Fruit fly (Drosophila melanogaster) whole organism, embryonic: Measurements from ENCODE around the gene Pcd.
A peak's percentile ranks its signal among the peaks of the same experiment; 100 is the strongest.

Experiments used
- Atf6 ChIP-seq: fragments of 200-800 bp; sonication (Bioruptor generic); IDR thresholded peaks from 2 replicates; pipeline ENCODE4 v1.3.6; 2022; ENCODE audit warnings: missing biosample characterization, missing genetic modification characterization
- Bgb ChIP-seq: fragments of 200-800 bp; sonication (Bioruptor generic); IDR thresholded peaks from 2 replicates; pipeline ENCODE4 v1.3.6; 2022; ENCODE audit warnings: missing biosample characterization, missing genetic modification characterization; ENCODE audit not compliant: partially characterized antibody
- CG10366 ChIP-seq: fragments of 200-800 bp; sonication (Bioruptor generic); IDR thresholded peaks from 2 replicates; pipeline ENCODE4 v1.3.6; 2022; ENCODE audit warnings: missing biosample characterization, missing genetic modification characterization
- CG10959 ChIP-seq: fragments of 200-800 bp; sonication (Bioruptor generic); IDR thresholded peaks from 2 replicates; pipeline ENCODE4 v1.3.6; 2022; ENCODE audit warnings: missing biosample characterization, missing genetic modification characterization
- CG11504 ChIP-seq: fragments of 200-800 bp; sonication (Bioruptor generic); optimal IDR thresholded peaks from 3 replicates; lab custom pipeline; 2019; ENCODE audit warnings: missing biosample characterization, mild to moderate bottlenecking, missing genetic modification characterization, moderate library complexity
- CG11560 ChIP-seq: fragments of 200-800 bp; sonication (Bioruptor generic); IDR thresholded peaks from 3 replicates; pipeline ENCODE4 v1.3.6; 2022; ENCODE audit warnings: missing biosample characterization, missing genetic modification characterization
- CG12391 ChIP-seq: fragments of 200-800 bp; sonication (Bioruptor generic); optimal IDR thresholded peaks from 3 replicates; lab custom pipeline; 2018; ENCODE audit warnings: missing biosample characterization, mild to moderate bottlenecking, missing genetic modification characterization, moderate library complexity
- CG13424 ChIP-seq: fragments of 200-800 bp; sonication (Bioruptor generic); optimal IDR thresholded peaks from 2 replicates; lab custom pipeline; 2019; ENCODE audit warnings: missing biosample characterization, mild to moderate bottlenecking, missing genetic modification characterization, moderate library complexity
- CG13624 ChIP-seq: fragments of 200-800 bp; sonication (Bioruptor generic); optimal IDR thresholded peaks from 2 replicates; lab custom pipeline; 2016; ENCODE audit warnings: missing biosample characterization, missing genetic modification characterization
- CG18599 ChIP-seq: fragments of 200-800 bp; sonication (Bioruptor generic); optimal IDR thresholded peaks from 3 replicates; lab custom pipeline; 2017; ENCODE audit warnings: missing biosample characterization, missing genetic modification characterization, mild to moderate bottlenecking, moderate library complexity, missing genetic modification reagents
- CG18764 ChIP-seq: fragments of 200-800 bp; sonication (Bioruptor generic); optimal IDR thresholded peaks from 3 replicates; lab custom pipeline; 2016; ENCODE audit warnings: missing biosample characterization, missing genetic modification characterization
- CG2712 ChIP-seq: fragments of 200-800 bp; optimal IDR thresholded peaks from 3 replicates; lab custom pipeline; 2019; ENCODE audit warnings: missing biosample characterization, mild to moderate bottlenecking, missing genetic modification characterization, moderate library complexity
- CG30020 ChIP-seq: fragments of 200-800 bp; optimal IDR thresholded peaks from 2 replicates; lab custom pipeline; 2019; ENCODE audit warnings: missing biosample characterization, mild to moderate bottlenecking, missing genetic modification characterization, moderate library complexity
- CG31365 ChIP-seq: fragments of 200-800 bp; sonication (Bioruptor generic); optimal IDR thresholded peaks from 2 replicates; lab custom pipeline; 2018; ENCODE audit warnings: missing biosample characterization, mild to moderate bottlenecking, missing genetic modification characterization
- CG33213 ChIP-seq: fragments of 200-800 bp; sonication (Bioruptor generic); optimal IDR thresholded peaks from 3 replicates; lab custom pipeline; 2016; ENCODE audit warnings: missing biosample characterization, missing genetic modification characterization
- CG3847 ChIP-seq: fragments of 200-800 bp; sonication (Bioruptor generic); IDR thresholded peaks from 2 replicates; pipeline ENCODE4 v1.3.6; 2022; ENCODE audit warnings: missing biosample characterization, missing genetic modification characterization
- CG4282 ChIP-seq: fragments of 200-800 bp; sonication (Bioruptor generic); optimal IDR thresholded peaks from 2 replicates; lab custom pipeline; 2016; ENCODE audit warnings: missing biosample characterization, missing genetic modification characterization
- CG4707 ChIP-seq: fragments of 200-800 bp; sonication (Bioruptor generic); optimal IDR thresholded peaks from 2 replicates; lab custom pipeline; 2018; ENCODE audit warnings: missing biosample characterization, mild to moderate bottlenecking, missing genetic modification characterization, moderate library complexity
- CG4854 ChIP-seq: fragments of 200-800 bp; sonication (Bioruptor generic); optimal IDR thresholded peaks from 2 replicates; lab custom pipeline; 2016; ENCODE audit warnings: missing biosample characterization, missing genetic modification characterization, inconsistent platforms
- CG6175 ChIP-seq: fragments of 200-800 bp; sonication (Bioruptor generic); IDR thresholded peaks from 3 replicates; pipeline ENCODE4 v1.3.6; 2022; ENCODE audit warnings: missing biosample characterization, missing genetic modification characterization
- CG6813 ChIP-seq: fragments of 200-800 bp; sonication (Bioruptor generic); optimal IDR thresholded peaks from 2 replicates; lab custom pipeline; 2017; ENCODE audit warnings: missing biosample characterization, missing genetic modification characterization, mild to moderate bottlenecking, moderate library complexity, missing genetic modification reagents
- CG6854 ChIP-seq: fragments of 200-800 bp; sonication (Bioruptor generic); optimal IDR thresholded peaks from 3 replicates; lab custom pipeline; 2017; ENCODE audit warnings: missing biosample characterization, mild to moderate bottlenecking, missing genetic modification characterization
- CG7786 ChIP-seq: fragments of 200-800 bp; sonication (Bioruptor generic); optimal IDR thresholded peaks from 2 replicates; lab custom pipeline; 2016; ENCODE audit warnings: missing biosample characterization, missing genetic modification characterization
- CG7963 ChIP-seq: fragments of 200-800 bp; sonication (Bioruptor generic); IDR thresholded peaks from 3 replicates; pipeline ENCODE4 v1.3.6; 2022; ENCODE audit warnings: missing biosample characterization, missing genetic modification characterization; ENCODE audit not compliant: partially characterized antibody
- CrebB ChIP-seq: fragments of 200-800 bp; sonication (Bioruptor generic); optimal IDR thresholded peaks from 3 replicates; lab custom pipeline; 2018; ENCODE audit warnings: missing biosample characterization, mild to moderate bottlenecking, missing genetic modification characterization
- Doc2 ChIP-seq: fragments of 200-800 bp; sonication (Bioruptor generic); IDR thresholded peaks from 2 replicates; pipeline ENCODE4 v1.3.6; 2022; ENCODE audit warnings: missing biosample characterization, missing genetic modification characterization
- Gug ChIP-seq: fragments of 200-800 bp; sonication (Bioruptor generic); IDR thresholded peaks from 4 replicates; pipeline ENCODE4 v1.3.6; 2022; ENCODE audit warnings: missing biosample characterization, missing genetic modification characterization
- Hey ChIP-seq: fragments of 200-800 bp; sonication (Bioruptor generic); optimal IDR thresholded peaks from 3 replicates; lab custom pipeline; 2018; ENCODE audit warnings: missing biosample characterization, mild to moderate bottlenecking, missing genetic modification characterization
- Hr39 ChIP-seq: fragments of >200 bp; optimal IDR thresholded peaks from 2 replicates; lab custom pipeline; 2017
- Max ChIP-seq: fragments of 200-800 bp; sonication (Bioruptor generic); optimal IDR thresholded peaks from 2 replicates; lab custom pipeline; 2016; ENCODE audit warnings: missing biosample characterization, mild to moderate bottlenecking, missing genetic modification characterization
- Nf-YA ChIP-seq: fragments of 200-800 bp; sonication (Bioruptor generic); IDR thresholded peaks from 2 replicates; pipeline ENCODE4 v1.3.6; 2022; ENCODE audit warnings: missing biosample characterization, missing genetic modification characterization
- Nf-YB ChIP-seq: fragments of 200-800 bp; sonication (Bioruptor generic); optimal IDR thresholded peaks from 3 replicates; lab custom pipeline; 2019; ENCODE audit warnings: missing biosample characterization, mild to moderate bottlenecking, missing genetic modification characterization, moderate library complexity
- Oaz ChIP-seq: fragments of 200-800 bp; sonication (Bioruptor generic); IDR thresholded peaks from 2 replicates; pipeline ENCODE4 v1.3.6; 2022; ENCODE audit warnings: missing biosample characterization, missing genetic modification characterization
- PHDP ChIP-seq: fragments of 200-800 bp; sonication (Bioruptor generic); optimal IDR thresholded peaks from 3 replicates; lab custom pipeline; 2018; ENCODE audit warnings: missing biosample characterization, mild to moderate bottlenecking, missing genetic modification characterization, moderate library complexity
- Pdp1 ChIP-seq, 2 experiments: fragments of 200-800 bp; sonication (Bioruptor generic); optimal IDR thresholded peaks; 3 replicates each; lab custom pipeline; 2016; ENCODE audit warnings: missing biosample characterization in 2 of 2, missing genetic modification characterization in 2 of 2, mild to moderate bottlenecking in 1 of 2, moderate library complexity in 1 of 2
- Poxn ChIP-seq: fragments of 200-800 bp; sonication (Bioruptor generic); IDR thresholded peaks from 2 replicates; pipeline ENCODE4 v1.3.6; 2022; ENCODE audit warnings: missing biosample characterization, missing genetic modification characterization
- Spps ChIP-seq: fragments of 200-800 bp; sonication (Bioruptor generic); optimal IDR thresholded peaks from 2 replicates; lab custom pipeline; 2018; ENCODE audit warnings: missing biosample characterization, mild to moderate bottlenecking, missing genetic modification characterization
- Usf ChIP-seq: fragments of 200-800 bp; sonication (Bioruptor generic); optimal IDR thresholded peaks from 2 replicates; lab custom pipeline; 2017; ENCODE audit warnings: missing genotype, missing biosample characterization, missing genetic modification characterization
- Xbp1 ChIP-seq: fragments of 200-800 bp; sonication (Bioruptor generic); optimal IDR thresholded peaks from 3 replicates; lab custom pipeline; 2016; ENCODE audit warnings: missing biosample characterization, mild to moderate bottlenecking, missing genetic modification characterization
- ato ChIP-seq: fragments of 200-800 bp; sonication (Bioruptor generic); IDR thresholded peaks from 2 replicates; pipeline ENCODE4 v1.3.6; 2022; ENCODE audit warnings: missing biosample characterization, missing genetic modification characterization; ENCODE audit not compliant: partially characterized antibody
- dan ChIP-seq: fragments of 200-800 bp; sonication (Bioruptor generic); IDR thresholded peaks from 2 replicates; pipeline ENCODE4 v1.3.6; 2022; ENCODE audit warnings: missing biosample characterization, missing genetic modification characterization
- danr ChIP-seq: fragments of 200-800 bp; sonication (Bioruptor generic); IDR thresholded peaks from 2 replicates; pipeline ENCODE4 v1.3.6; 2022; ENCODE audit warnings: missing biosample characterization, missing genetic modification characterization
- esg ChIP-seq: fragments of 200-800 bp; sonication (Bioruptor generic); conservative IDR thresholded peaks from 2 replicates; pipeline ENCODE4 v1.3.6; 2022; ENCODE audit warnings: missing biosample characterization, missing genetic modification characterization
- fd3F ChIP-seq: fragments of 200-800 bp; sonication (Bioruptor generic); optimal IDR thresholded peaks from 2 replicates; lab custom pipeline; 2018; ENCODE audit warnings: missing biosample characterization, mild to moderate bottlenecking, missing genetic modification characterization, moderate library complexity
- fd64A ChIP-seq: fragments of 200-800 bp; sonication (Bioruptor generic); optimal IDR thresholded peaks from 3 replicates; lab custom pipeline; 2018; ENCODE audit warnings: missing biosample characterization, mild to moderate bottlenecking, missing genetic modification characterization
- gcm2 ChIP-seq: fragments of 200-800 bp; sonication (Bioruptor generic); optimal IDR thresholded peaks from 2 replicates; lab custom pipeline; 2016; ENCODE audit warnings: missing biosample characterization, missing genetic modification characterization
- gro ChIP-seq: fragments of 200-800 bp; sonication (Bioruptor generic); optimal IDR thresholded peaks from 2 replicates; lab custom pipeline; 2016; ENCODE audit warnings: missing biosample characterization, missing genetic modification characterization
- lmd ChIP-seq: fragments of 200-800 bp; sonication (Bioruptor generic); IDR thresholded peaks from 2 replicates; pipeline ENCODE4 v1.3.6; 2022; ENCODE audit warnings: missing biosample characterization, missing genetic modification characterization
- p53 ChIP-seq: fragments of 200-800 bp; sonication (Bioruptor generic); optimal IDR thresholded peaks from 2 replicates; lab custom pipeline; 2016; ENCODE audit warnings: missing biosample characterization, missing genetic modification characterization
- pb ChIP-seq: fragments of 200-800 bp; sonication (Bioruptor generic); optimal IDR thresholded peaks from 3 replicates; lab custom pipeline; 2016; ENCODE audit warnings: missing biosample characterization, missing genetic modification characterization
- sr ChIP-seq: fragments of 200-800 bp; sonication (Bioruptor generic); IDR thresholded peaks from 3 replicates; pipeline ENCODE4 v1.3.6; 2022; ENCODE audit warnings: missing biosample characterization, missing genetic modification characterization

Gene Pcd

dm6 chr3R:29675333-29675732, 47.6 kb upstream of the Pcd start, which contains the start of the genes Bub3 and Cap-D2 (continued):
- TF ChIP-seq fd3F (GFP tag; lab: Kevin White, UChicago) (no peak), Hey (tag; lab: Kevin White, UChicago) (no peak), gro (GFP tag; lab: Kevin White, UChicago) (no peak), CG31365 (tag; lab: Kevin White, UChicago) (peak; percentile 14), CG2712 (peak; percentile 73), Gug (GFP tag; lab: Robert Waterston, UW) (peak; percentile 63; the same call in 3 of the 4 replicates), CG10959 (GFP tag; lab: Robert Waterston, UW) (peak; percentile 46), Bgb (GFP tag; lab: Robert Waterston, UW) (peak; percentile 59), Spps (peak; percentile 59), CG6175 (GFP tag; lab: Robert Waterston, UW) (no peak), p53 (GFP tag; lab: Kevin White, UChicago) (peak; percentile 33), gcm2 (GFP tag; lab: Kevin White, UChicago) (peak; percentile 38), CG10366 (GFP tag; lab: Robert Waterston, UW) (peak; percentile 66), CG3847 (GFP tag; lab: Robert Waterston, UW) (peak; percentile 75), sr (GFP tag; lab: Robert Waterston, UW) (no peak), CG33213 (GFP tag; lab: Kevin White, UChicago) (peak; percentile 71), Nf-YB (GFP tag; lab: Kevin White, UChicago) (peak; percentile 41), lmd (GFP tag; lab: Robert Waterston, UW) (no peak), CG4707 (GFP tag; lab: Kevin White, UChicago) (no peak), Atf6 (GFP tag; lab: Robert Waterston, UW) (peak; percentile 76), esg (peak; percentile 70), CrebB (tag; lab: Kevin White, UChicago) (peak; percentile 48), PHDP (tag; lab: Kevin White, UChicago) (no peak), Max (peak; percentile 78), CG7786 (GFP tag; lab: Kevin White, UChicago) (peak; percentile 58), CG18764 (GFP tag; lab: Kevin White, UChicago) (no peak), dan (GFP tag; lab: Robert Waterston, UW) (no peak), CG4854 (GFP tag; lab: Kevin White, UChicago) (no peak), CG18599 (GFP tag; lab: Kevin White, UChicago) (peak; percentile 60), Doc2 (GFP tag; lab: Robert Waterston, UW) (no peak), CG13624 (peak; percentile 82), CG11504 (tag; lab: Kevin White, UChicago) (no peak), Oaz (peak; percentile 35; the same call in 1 of the 2 replicates), Nf-YA (no peak), CG6813 (no peak), CG13424 (tag; lab: Kevin White, UChicago) (peak; percentile 77), CG7963 (peak; percentile 71), Xbp1 (GFP tag; lab: Kevin White, UChicago) (peak; percentile 79), CG6854 (GFP tag; lab: Kevin White, UChicago) (no peak), danr (0 out of 2 replicates have a peak, but pooled peaks have one; percentile 12), Hr39 (lab: Kevin White, UChicago) (no peak), CG4282 (GFP tag; lab: Kevin White, UChicago) (no peak), fd64A (GFP tag; lab: Kevin White, UChicago) (no peak), pb (GFP tag; lab: Kevin White, UChicago) (peak; percentile 28), CG30020 (no peak), ato (GFP tag; lab: Robert Waterston, UW) (peak; percentile 43; the same call in 1 of the 2 replicates), CG12391 (tag; lab: Kevin White, UChicago) (peak; percentile 79), Usf (GFP tag; lab: Kevin White, UChicago) (no peak), Poxn (GFP tag; lab: Robert Waterston, UW) (no peak), CG11560 (no peak), Pdp1 (GFP tag; optimal IDR thresholded peaks at IDR 0.05; lab: Kevin White, UChicago) (peak; percentile 69 to 70)
